Worm (Caenorhabditis elegans): Measurements from ENCODE around the gene C32D5.11.

DNA sequence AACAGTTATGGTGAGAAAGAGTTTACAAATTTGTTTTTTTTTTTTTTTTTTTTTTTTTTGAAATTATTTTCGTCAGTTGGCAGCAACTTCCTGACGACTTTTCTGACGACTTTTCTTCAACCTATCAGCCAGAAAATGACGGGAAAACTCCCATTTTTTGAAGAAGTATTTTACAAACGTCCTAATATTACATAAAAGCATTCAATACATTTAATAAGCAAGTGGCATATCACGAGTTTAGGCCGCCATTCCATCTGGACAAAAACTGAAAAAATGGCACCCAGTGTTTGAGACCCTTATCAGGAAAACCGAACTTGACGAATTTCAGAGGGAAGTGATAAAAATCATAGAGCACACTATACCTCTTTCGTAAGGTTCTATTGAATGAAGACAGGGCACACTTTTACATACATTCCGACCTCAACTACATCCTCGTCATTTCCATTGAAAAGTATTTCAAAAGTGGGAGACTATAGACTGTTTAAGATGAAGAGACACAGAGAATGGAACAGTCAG is 20.4 kb downstream of the C32D5.11 start:
- TF ChIP-seq ama-1 (optimal IDR thresholded peaks at IDR 0.05) (no peak), nhr-11 (tag; optimal IDR thresholded peaks at IDR 0.05) (no peak), nhr-25 (tag; optimal IDR thresholded peaks at IDR 0.05) (no peak)
